Fruit fly (Drosophila melanogaster): ENCODE measurements around the gene CG3769.

Gene CG3769

dm6 chr2L:9387240-9387672 is 47.9 kb upstream of the CG3769 start, which contains the start of gene Aldh (continued):
- TF ChIP-seq CG14014 (GFP tag; IDR thresholded peaks at IDR 0.05) = no peak
- no peak for TF ChIP-seq CG15696 (tag; optimal IDR thresholded peaks at IDR 0.05)
- TF ChIP-seq lmd (GFP tag; IDR thresholded peaks at IDR 0.05) = peak; percentile 52; the same call in 1 of the 2 replicates
- TF ChIP-seq CG17328 (GFP tag; IDR thresholded peaks at IDR 0.05) = no peak
- no peak for TF ChIP-seq Hr3 (GFP tag; optimal IDR thresholded peaks at IDR 0.05)
- TF ChIP-seq stwl (tag; optimal IDR thresholded peaks at IDR 0.05) = no peak
- peak; percentile 31 for TF ChIP-seq dmrt99B (tag; optimal IDR thresholded peaks at IDR 0.05)
- no peak for TF ChIP-seq CG3995 (GFP tag; optimal IDR thresholded peaks at IDR 0.05)
- TF ChIP-seq Stat92E (GFP tag; optimal IDR thresholded peaks at IDR 0.05) = no peak
- no peak for TF ChIP-seq ap (GFP tag; IDR thresholded peaks at IDR 0.05)
- TF ChIP-seq Dip2 (GFP tag; IDR thresholded peaks at IDR 0.05) = no peak
- no peak for TF ChIP-seq TFAM (GFP tag; optimal IDR thresholded peaks at IDR 0.05)
- no peak for TF ChIP-seq CG30431 (GFP tag; optimal IDR thresholded peaks at IDR 0.05)
- TF ChIP-seq CG1602 (GFP tag; optimal IDR thresholded peaks at IDR 0.05) = peak; percentile 11
- TF ChIP-seq Camta (GFP tag; optimal IDR thresholded peaks at IDR 0.05) = no peak
- TF ChIP-seq CG31441 (GFP tag; IDR thresholded peaks at IDR 0.05) = 0 out of 2 replicates have a peak, but pooled peaks have one; percentile 25
- peak; percentile 14 for TF ChIP-seq CG9437 (GFP tag; optimal IDR thresholded peaks at IDR 0.05)
- TF ChIP-seq CG12104 (GFP tag; optimal IDR thresholded peaks at IDR 0.05) = no peak
- TF ChIP-seq Fer1 (GFP tag; optimal IDR thresholded peaks at IDR 0.05) = peak; percentile 39
- TF ChIP-seq Neu2 (GFP tag; optimal IDR thresholded peaks at IDR 0.05; ENCODE audit: borderline replicate concordance) = no peak
- TF ChIP-seq CG15479 (GFP tag; optimal IDR thresholded peaks at IDR 0.05) = no peak
- peak; percentile 7 for TF ChIP-seq Sox102F (GFP tag; optimal IDR thresholded peaks at IDR 0.05)
- no peak for TF ChIP-seq luna (GFP tag; optimal IDR thresholded peaks at IDR 0.05)
- TF ChIP-seq CkIIα-i1 (GFP tag; IDR thresholded peaks at IDR 0.05) = no peak
- TF ChIP-seq Myb (GFP tag; optimal IDR thresholded peaks at IDR 0.05) = no peak
- TF ChIP-seq Asciz (GFP tag; optimal IDR thresholded peaks at IDR 0.05) = no peak
- peak; percentile 76 for TF ChIP-seq row (GFP tag; IDR thresholded peaks at IDR 0.05)
- no peak for TF ChIP-seq pum (GFP tag; optimal IDR thresholded peaks at IDR 0.05)
- no peak for TF ChIP-seq CG42726 (GFP tag; IDR thresholded peaks at IDR 0.05; ENCODE audit: partially characterized antibody)
- no peak for TF ChIP-seq ac (GFP tag; optimal IDR thresholded peaks at IDR 0.05)
- no peak for TF ChIP-seq hb (GFP tag; IDR thresholded peaks at IDR 0.05; ENCODE audit: partially characterized antibody)
- TF ChIP-seq Ets65A (GFP tag) = peak; percentile 57
- TF ChIP-seq NfI (GFP tag; optimal IDR thresholded peaks at IDR 0.05) = peak; percentile 18
- TF ChIP-seq run (tag; optimal IDR thresholded peaks at IDR 0.05) = no peak
- no peak for TF ChIP-seq Chrac-16 (GFP tag; optimal IDR thresholded peaks at IDR 0.05)
- no peak for TF ChIP-seq gcm2 (GFP tag; optimal IDR thresholded peaks at IDR 0.05)
- TF ChIP-seq CG4404 (GFP tag; IDR thresholded peaks at IDR 0.05) = no peak
- no peak for TF ChIP-seq chinmo (GFP tag; IDR thresholded peaks at IDR 0.05; ENCODE audit: partially characterized antibody)
- TF ChIP-seq CG12659 (GFP tag; optimal IDR thresholded peaks at IDR 0.05) = peak; percentile 28
- TF ChIP-seq wor (GFP tag; IDR thresholded peaks at IDR 0.05) = no peak
- TF ChIP-seq CG11696 (GFP tag; IDR thresholded peaks at IDR 0.05) = no peak
- TF ChIP-seq CG17802 (tag; optimal IDR thresholded peaks at IDR 0.05) = no peak
- TF ChIP-seq Dad (GFP tag; optimal IDR thresholded peaks at IDR 0.05) = no peak
- TF ChIP-seq CG6683 (GFP tag; optimal IDR thresholded peaks at IDR 0.05) = no peak
- TF ChIP-seq wdn (GFP tag; IDR thresholded peaks at IDR 0.05) = no peak
- TF ChIP-seq slp2 (GFP tag; optimal IDR thresholded peaks at IDR 0.05) = no peak
- TF ChIP-seq CG14710 (tag; optimal IDR thresholded peaks at IDR 0.05) = no peak
- no peak for TF ChIP-seq CG2116 (GFP tag; optimal IDR thresholded peaks at IDR 0.05)
- no peak for TF ChIP-seq YL-1 (GFP tag; optimal IDR thresholded peaks at IDR 0.05)
- no peak for TF ChIP-seq CG13287 (GFP tag; IDR thresholded peaks at IDR 0.05; ENCODE audit: partially characterized antibody)
- no peak for TF ChIP-seq seq (GFP tag; IDR thresholded peaks at IDR 0.05)
